Fruit fly (Drosophila melanogaster) whole organism, embryonic: Measurements from ENCODE around the gene PhKgamma.
A peak's percentile ranks its signal among the peaks of the same experiment; 100 is the strongest.

Experiments used
- Adf1 ChIP-seq: fragments of 200-800 bp; sonication (Bioruptor generic); IDR thresholded peaks from 2 replicates; pipeline ENCODE4 v1.3.6; 2022; ENCODE audit warnings: missing biosample characterization, missing genetic modification characterization
- Bteb2 ChIP-seq: fragments of 200-800 bp; sonication (Bioruptor generic); optimal IDR thresholded peaks from 2 replicates; lab custom pipeline; 2016; ENCODE audit warnings: missing biosample characterization, missing genetic modification characterization
- CG1024 ChIP-seq: fragments of 200-800 bp; sonication (Bioruptor generic); IDR thresholded peaks from 2 replicates; pipeline ENCODE4 v1.3.6; 2022; ENCODE audit warnings: missing biosample characterization, missing genetic modification characterization
- CG11247 ChIP-seq: fragments of 200-800 bp; sonication (Bioruptor generic); IDR thresholded peaks from 2 replicates; pipeline ENCODE4 v1.3.6; 2022; ENCODE audit warnings: missing biosample characterization, missing genetic modification characterization
- CG11504 ChIP-seq: fragments of 200-800 bp; sonication (Bioruptor generic); optimal IDR thresholded peaks from 3 replicates; lab custom pipeline; 2019; ENCODE audit warnings: missing biosample characterization, mild to moderate bottlenecking, missing genetic modification characterization, moderate library complexity
- CG11560 ChIP-seq: fragments of 200-800 bp; sonication (Bioruptor generic); IDR thresholded peaks from 3 replicates; pipeline ENCODE4 v1.3.6; 2022; ENCODE audit warnings: missing biosample characterization, missing genetic modification characterization
- CG12219 ChIP-seq: fragments of 200-800 bp; sonication (Bioruptor generic); optimal IDR thresholded peaks from 3 replicates; lab custom pipeline; 2018; ENCODE audit warnings: missing biosample characterization, mild to moderate bottlenecking, missing genetic modification characterization
- CG13287 ChIP-seq: fragments of 200-800 bp; sonication (Bioruptor generic); IDR thresholded peaks from 2 replicates; pipeline ENCODE4 v1.3.6; 2022; ENCODE audit warnings: missing biosample characterization, missing genetic modification characterization; ENCODE audit not compliant: partially characterized antibody
- CG13894 ChIP-seq: fragments of 200-800 bp; sonication (Bioruptor generic); optimal IDR thresholded peaks from 3 replicates; lab custom pipeline; 2018; ENCODE audit warnings: missing biosample characterization, mild to moderate bottlenecking, missing genetic modification characterization, moderate library complexity
- CG14965 ChIP-seq: fragments of 200-800 bp; sonication (Bioruptor generic); optimal IDR thresholded peaks from 2 replicates; lab custom pipeline; 2016; ENCODE audit warnings: missing biosample characterization, missing genetic modification characterization, borderline replicate concordance
- CG15269 ChIP-seq: fragments of 200-800 bp; sonication (Bioruptor generic); optimal IDR thresholded peaks from 2 replicates; lab custom pipeline; 2018; ENCODE audit warnings: missing biosample characterization, mild to moderate bottlenecking, missing genetic modification characterization, moderate library complexity
- CG18599 ChIP-seq: fragments of 200-800 bp; sonication (Bioruptor generic); optimal IDR thresholded peaks from 3 replicates; lab custom pipeline; 2017; ENCODE audit warnings: missing biosample characterization, missing genetic modification characterization, mild to moderate bottlenecking, moderate library complexity, missing genetic modification reagents
- CG2120 ChIP-seq: fragments of 200-800 bp; sonication (Bioruptor generic); optimal IDR thresholded peaks from 3 replicates; lab custom pipeline; 2016; ENCODE audit warnings: missing biosample characterization, missing genetic modification characterization
- CG2712 ChIP-seq: fragments of 200-800 bp; optimal IDR thresholded peaks from 3 replicates; lab custom pipeline; 2019; ENCODE audit warnings: missing biosample characterization, mild to moderate bottlenecking, missing genetic modification characterization, moderate library complexity
- CG30020 ChIP-seq: fragments of 200-800 bp; optimal IDR thresholded peaks from 2 replicates; lab custom pipeline; 2019; ENCODE audit warnings: missing biosample characterization, mild to moderate bottlenecking, missing genetic modification characterization, moderate library complexity
- CG31441 ChIP-seq: fragments of 200-800 bp; sonication (Bioruptor generic); IDR thresholded peaks from 2 replicates; pipeline ENCODE4 v1.3.6; 2022; ENCODE audit warnings: missing biosample characterization, missing genetic modification characterization
- CG32767 ChIP-seq: fragments of 200-800 bp; sonication (Bioruptor generic); IDR thresholded peaks from 2 replicates; pipeline ENCODE4 v1.3.6; 2022; ENCODE audit warnings: missing biosample characterization, missing genetic modification characterization
- CG34376 ChIP-seq: fragments of 200-800 bp; sonication (Bioruptor generic); optimal IDR thresholded peaks from 2 replicates; lab custom pipeline; 2018; ENCODE audit warnings: missing biosample characterization, mild to moderate bottlenecking, missing genetic modification characterization
- CG4820 ChIP-seq: fragments of 200-800 bp; sonication (Bioruptor generic); optimal IDR thresholded peaks from 3 replicates; lab custom pipeline; 2016; ENCODE audit warnings: missing biosample characterization, missing genetic modification characterization
- CG6254 ChIP-seq: fragments of 200-800 bp; sonication (Bioruptor generic); optimal IDR thresholded peaks from 3 replicates; lab custom pipeline; 2017; ENCODE audit warnings: mild to moderate bottlenecking, missing biosample characterization, missing genetic modification reagents, missing genetic modification characterization
- CG6689 ChIP-seq: fragments of 200-800 bp; sonication (Bioruptor generic); IDR thresholded peaks from 2 replicates; pipeline ENCODE4 v1.3.6; 2022; ENCODE audit warnings: missing biosample characterization, missing genetic modification characterization
- CG7556 ChIP-seq: fragments of 200-800 bp; sonication (Bioruptor generic); optimal IDR thresholded peaks from 2 replicates; lab custom pipeline; 2017; ENCODE audit warnings: missing biosample characterization, mild to moderate bottlenecking, missing genetic modification characterization
- CG7839 ChIP-seq: fragments of 200-800 bp; sonication (Bioruptor generic); optimal IDR thresholded peaks from 3 replicates; lab custom pipeline; 2018; ENCODE audit warnings: missing biosample characterization, mild to moderate bottlenecking, missing genetic modification characterization, moderate library complexity
- CG8290 ChIP-seq, 3 experiments: fragments of 200-800 bp; sonication (Bioruptor generic); optimal IDR thresholded peaks; 2 replicates each; lab custom pipeline; 2016 to 2019; ENCODE audit warnings: missing biosample characterization in 3 of 3, missing genetic modification characterization in 3 of 3, mild to moderate bottlenecking in 2 of 3, moderate library complexity in 1 of 3
- CG8359 ChIP-seq: fragments of 200-800 bp; sonication (Bioruptor generic); optimal IDR thresholded peaks from 2 replicates; lab custom pipeline; 2017; ENCODE audit warnings: missing biosample characterization, mild to moderate bottlenecking, missing genetic modification characterization, borderline replicate concordance
- CG9876 ChIP-seq: fragments of 200-800 bp; sonication (Bioruptor generic); optimal IDR thresholded peaks from 2 replicates; lab custom pipeline; 2016; ENCODE audit warnings: missing biosample characterization, missing genetic modification characterization
- Camta ChIP-seq: fragments of 200-800 bp; sonication (Bioruptor generic); optimal IDR thresholded peaks from 2 replicates; lab custom pipeline; 2016; ENCODE audit warnings: missing biosample characterization, missing genetic modification characterization
- Fer2 ChIP-seq: fragments of 200-800 bp; sonication (Bioruptor generic); optimal IDR thresholded peaks from 2 replicates; lab custom pipeline; 2018; ENCODE audit warnings: missing biosample characterization, mild to moderate bottlenecking, missing genetic modification characterization, moderate library complexity
- HHEX ChIP-seq: fragments of 200-800 bp; sonication (Bioruptor generic); optimal IDR thresholded peaks from 3 replicates; lab custom pipeline; 2017; ENCODE audit warnings: missing biosample characterization, mild to moderate bottlenecking, missing genetic modification characterization, missing genetic modification reagents
- HLH54F ChIP-seq: fragments of 200-800 bp; sonication (Bioruptor generic); optimal IDR thresholded peaks from 3 replicates; lab custom pipeline; 2016; ENCODE audit warnings: missing biosample characterization, missing genetic modification characterization
- Hr3 ChIP-seq: fragments of 200-800 bp; sonication (Bioruptor generic); optimal IDR thresholded peaks from 3 replicates; lab custom pipeline; 2016; ENCODE audit warnings: missing biosample characterization, missing genetic modification characterization
- Mad ChIP-seq: fragments of 200-800 bp; sonication (Bioruptor generic); optimal IDR thresholded peaks from 2 replicates; lab custom pipeline; 2016; ENCODE audit warnings: missing biosample characterization, missing genetic modification characterization
- NfI ChIP-seq: fragments of 200-800 bp; sonication (Bioruptor generic); optimal IDR thresholded peaks from 3 replicates; lab custom pipeline; 2018; ENCODE audit warnings: missing biosample characterization, mild to moderate bottlenecking, missing genetic modification characterization, moderate library complexity
- Ssrp ChIP-seq: fragments of 200-800 bp; sonication (Bioruptor generic); optimal IDR thresholded peaks from 2 replicates; lab custom pipeline; 2018; ENCODE audit warnings: missing biosample characterization, mild to moderate bottlenecking, missing genetic modification characterization, moderate library complexity
- ash1 ChIP-seq: fragments of 200-800 bp; sonication (Bioruptor generic); optimal IDR thresholded peaks from 2 replicates; lab custom pipeline; 2018; ENCODE audit warnings: missing biosample characterization, mild to moderate bottlenecking, missing genetic modification characterization
- chinmo ChIP-seq: fragments of 200-800 bp; sonication (Bioruptor generic); IDR thresholded peaks from 4 replicates; pipeline ENCODE4 v1.3.6; 2022; ENCODE audit warnings: missing biosample characterization, missing genetic modification characterization; ENCODE audit not compliant: partially characterized antibody
- chn ChIP-seq: fragments of 200-800 bp; sonication (Bioruptor generic); optimal IDR thresholded peaks from 2 replicates; lab custom pipeline; 2016; ENCODE audit warnings: missing biosample characterization, missing genetic modification characterization
- dpn ChIP-seq, 2 experiments: fragments of 200-800 bp; sonication (Bioruptor generic); optimal IDR thresholded peaks; 3 replicates each; lab custom pipeline; 2016; ENCODE audit warnings: missing biosample characterization in 2 of 2, missing genetic modification characterization in 2 of 2
- fd102C ChIP-seq: fragments of 200-800 bp; sonication (Bioruptor generic); optimal IDR thresholded peaks from 2 replicates; lab custom pipeline; 2018; ENCODE audit warnings: missing biosample characterization, mild to moderate bottlenecking, missing genetic modification characterization, moderate library complexity
- her ChIP-seq: fragments of 200-800 bp; sonication (Bioruptor generic); optimal IDR thresholded peaks from 2 replicates; lab custom pipeline; 2016; ENCODE audit warnings: missing biosample characterization, missing genetic modification characterization
- kah ChIP-seq: fragments of 200-800 bp; sonication (Bioruptor generic); optimal IDR thresholded peaks from 2 replicates; lab custom pipeline; 2018; ENCODE audit warnings: missing biosample characterization, mild to moderate bottlenecking, missing genetic modification characterization
- klu ChIP-seq: fragments of 200-800 bp; sonication (Bioruptor generic); IDR thresholded peaks from 2 replicates; pipeline ENCODE4 v1.3.6; 2022; ENCODE audit warnings: missing biosample characterization, missing genetic modification characterization
- lilli ChIP-seq: fragments of 200-800 bp; sonication (Bioruptor generic); optimal IDR thresholded peaks from 3 replicates; lab custom pipeline; 2016; ENCODE audit warnings: missing biosample characterization, missing genetic modification characterization
- mirr ChIP-seq: fragments of 200-800 bp; sonication (Bioruptor generic); optimal IDR thresholded peaks from 3 replicates; lab custom pipeline; 2018; ENCODE audit warnings: missing biosample characterization, mild to moderate bottlenecking, missing genetic modification characterization
- p53 ChIP-seq: fragments of 200-800 bp; sonication (Bioruptor generic); optimal IDR thresholded peaks from 2 replicates; lab custom pipeline; 2016; ENCODE audit warnings: missing biosample characterization, missing genetic modification characterization
- pb ChIP-seq: fragments of 200-800 bp; sonication (Bioruptor generic); optimal IDR thresholded peaks from 3 replicates; lab custom pipeline; 2016; ENCODE audit warnings: missing biosample characterization, missing genetic modification characterization
- pros ChIP-seq: fragments of 200-800 bp; sonication (Bioruptor generic); optimal IDR thresholded peaks from 3 replicates; lab custom pipeline; 2019; ENCODE audit warnings: missing biosample characterization, mild to moderate bottlenecking, missing genetic modification characterization, moderate library complexity
- slp2 ChIP-seq: fragments of 200-800 bp; sonication (Bioruptor generic); optimal IDR thresholded peaks from 2 replicates; lab custom pipeline; 2016; ENCODE audit warnings: missing biosample characterization, missing genetic modification characterization
- trem ChIP-seq: fragments of 200-800 bp; optimal IDR thresholded peaks from 3 replicates; lab custom pipeline; 2019; ENCODE audit warnings: missing biosample characterization, mild to moderate bottlenecking, missing genetic modification characterization, moderate library complexity
- twi ChIP-seq: fragments of 200-800 bp; optimal IDR thresholded peaks from 2 replicates; lab custom pipeline; 2019; ENCODE audit warnings: missing biosample characterization, mild to moderate bottlenecking, missing genetic modification characterization, moderate library complexity

The PhKgamma gene

dm6 chrX:11716731-11717326 lies 21.9 kb downstream of the PhKgamma start, which contains the start of gene prtp (continued):
- no peak for TF ChIP-seq CG7839 (tag; lab: Kevin White, UChicago)
- no peak for TF ChIP-seq Hr3 (GFP tag; lab: Kevin White, UChicago)
- no peak for TF ChIP-seq CG6254 (GFP tag; lab: Kevin White, UChicago)
- TF ChIP-seq CG12219, result no peak
- TF ChIP-seq chn (GFP tag; lab: Kevin White, UChicago), result no peak
- TF ChIP-seq pb (GFP tag; lab: Kevin White, UChicago), result no peak
- no peak for TF ChIP-seq klu (GFP tag; lab: Robert Waterston, UW)
- TF ChIP-seq CG18599 (GFP tag; lab: Kevin White, UChicago), result no peak
- peak; percentile 53 for TF ChIP-seq trem (tag; lab: Kevin White, UChicago)
- TF ChIP-seq CG4820, result no peak
- TF ChIP-seq slp2 (GFP tag; lab: Kevin White, UChicago), result no peak
- no peak for TF ChIP-seq Mad (GFP tag; lab: Kevin White, UChicago)
- TF ChIP-seq CG9876 (GFP tag; lab: Kevin White, UChicago), result no peak
- peak; percentile 83 for TF ChIP-seq kah (GFP tag; lab: Kevin White, UChicago)
- no peak for TF ChIP-seq chinmo (GFP tag; lab: Robert Waterston, UW)
- no peak for TF ChIP-seq pros (GFP tag; lab: Kevin White, UChicago)
- TF ChIP-seq CG7556, result no peak
- no peak for TF ChIP-seq CG14965
- no peak for TF ChIP-seq her (GFP tag; lab: Kevin White, UChicago)
- no peak for TF ChIP-seq ash1
- TF ChIP-seq HLH54F (GFP tag; lab: Kevin White, UChicago), result no peak
- TF ChIP-seq CG2120 (GFP tag; lab: Kevin White, UChicago), result no peak
- TF ChIP-seq CG1024 (GFP tag; lab: Robert Waterston, UW), result no peak
- TF ChIP-seq HHEX, result no peak
- no peak for TF ChIP-seq NfI (GFP tag; lab: Kevin White, UChicago)
- TF ChIP-seq fd102C (GFP tag; lab: Kevin White, UChicago), result no peak
- TF ChIP-seq CG6689, result no peak
- no peak for TF ChIP-seq p53 (GFP tag; lab: Kevin White, UChicago)
- no peak for TF ChIP-seq CG34376 (GFP tag; lab: Kevin White, UChicago)
- no peak for TF ChIP-seq CG11560 (tag; lab: Robert Waterston, UW)
- TF ChIP-seq CG32767 (GFP tag; lab: Robert Waterston, UW), result peak; percentile 25; the same call in 1 of the 2 replicates
- TF ChIP-seq CG15269, result no peak
- peak in 1 of 2 experiments; percentile 18 for TF ChIP-seq dpn (GFP tag; optimal IDR thresholded peaks at IDR 0.05; lab: Kevin White, UChicago)
- TF ChIP-seq Fer2 (tag; lab: Kevin White, UChicago), result no peak
- no peak for TF ChIP-seq CG13894 (tag; lab: Kevin White, UChicago)
- TF ChIP-seq Bteb2 (GFP tag; lab: Kevin White, UChicago), result no peak
- peak; percentile 27 for TF ChIP-seq CG2712 (tag; lab: Kevin White, UChicago)
- TF ChIP-seq CG13287, result peak; percentile 73
- TF ChIP-seq CG8359, result no peak
- no peak for TF ChIP-seq mirr
- peak; percentile 12 for TF ChIP-seq Camta (GFP tag; lab: Kevin White, UChicago)
- peak; percentile 6 for TF ChIP-seq lilli (GFP tag; lab: Kevin White, UChicago)
- TF ChIP-seq CG11504 (tag; lab: Kevin White, UChicago), result no peak
- no peak for TF ChIP-seq CG30020 (tag; lab: Kevin White, UChicago)
- TF ChIP-seq CG8290 (GFP tag; optimal IDR thresholded peaks at IDR 0.05; lab: Kevin White, UChicago), result peak; percentile 18
- TF ChIP-seq CG8290 (tag; optimal IDR thresholded peaks at IDR 0.05; lab: Kevin White, UChicago), result no peak
- TF ChIP-seq Adf1 (GFP tag; lab: Robert Waterston, UW), result no peak
- TF ChIP-seq CG31441, result no peak
- no peak for TF ChIP-seq twi (tag; lab: Kevin White, UChicago)
- peak; percentile 5 for TF ChIP-seq Ssrp (tag; lab: Kevin White, UChicago)
- no peak for TF ChIP-seq CG11247
